Worm (Caenorhabditis elegans): ENCODE results near the gene F17E9.3.

Gene F17E9.3

DNA sequence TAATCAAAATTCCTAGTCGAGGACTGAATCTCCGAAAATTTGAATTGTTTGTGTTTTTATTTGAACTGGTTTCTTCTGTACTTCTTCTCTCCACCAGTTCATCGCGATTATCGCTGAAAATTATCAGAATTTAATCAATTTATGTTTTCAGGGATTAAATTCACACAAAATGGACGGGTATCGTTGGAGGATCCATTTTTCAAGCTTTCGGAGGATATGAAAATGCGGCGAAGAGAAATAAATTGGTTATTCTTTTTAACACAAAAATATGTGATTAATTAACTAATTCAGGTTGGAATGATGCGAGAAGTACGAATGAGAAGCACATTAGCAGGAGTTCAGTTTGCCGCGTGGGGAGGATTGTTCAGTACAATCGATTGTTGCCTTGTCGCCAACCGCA lies 41.7 kb downstream of the F17E9.3 start, which contains the start of gene timm-17B.2 (continued):
- no peak for TF ChIP-seq attf-3 (GFP tag; conservative IDR thresholded peaks at IDR 0.05)

DNA sequence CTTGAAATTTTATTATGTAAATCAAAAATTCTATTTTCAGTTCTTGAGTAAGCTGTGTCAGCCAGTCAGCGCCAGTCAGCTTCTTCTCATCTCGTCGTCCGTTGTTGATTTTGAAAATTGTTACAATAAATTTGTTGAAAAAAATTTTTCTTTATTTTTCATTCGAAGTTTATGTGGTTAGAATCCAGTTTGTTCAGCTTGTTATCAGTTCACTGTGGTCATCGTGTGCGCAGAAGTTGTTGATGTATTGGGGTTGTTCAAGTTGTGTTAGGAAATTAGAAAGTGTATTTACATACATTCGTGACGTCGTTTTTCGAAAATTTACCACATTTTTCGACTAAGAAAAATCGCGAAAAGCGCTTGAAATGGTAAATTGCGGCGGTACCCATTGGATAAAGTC lies 43.1 kb downstream of the F17E9.3 start:
- TF ChIP-seq Y79H2A.3 (GFP tag; conservative IDR thresholded peaks at IDR 0.05): 0 out of 2 replicates have a peak, but pooled peaks have one; percentile 56
- TF ChIP-seq F57A8.1 (GFP tag; optimal IDR thresholded peaks at IDR 0.05): no peak
- TF ChIP-seq hrde-1 (tag; optimal IDR thresholded peaks at IDR 0.05; ENCODE audit: borderline replicate concordance): peak; percentile 57
